Fruit fly (Drosophila melanogaster) whole organism, embryonic: ENCODE measurements around the gene CG42638.

Source experiments
- BtbVII ChIP-seq: fragments of 200-800 bp; sonication (Bioruptor generic); optimal IDR thresholded peaks from 3 replicates; lab custom pipeline; 2017; ENCODE audit warnings: missing biosample characterization, mild to moderate bottlenecking, missing genetic modification characterization
- CG10321 ChIP-seq: fragments of 200-800 bp; sonication (Bioruptor generic); IDR thresholded peaks from 2 replicates; pipeline ENCODE4 v1.3.6; 2022; ENCODE audit warnings: missing biosample characterization, missing genetic modification characterization
- CG11723 ChIP-seq: fragments of 200-800 bp; sonication (Bioruptor generic); optimal IDR thresholded peaks from 2 replicates; lab custom pipeline; 2017; ENCODE audit warnings: missing biosample characterization, mild to moderate bottlenecking, missing genetic modification characterization
- CG12236 ChIP-seq: fragments of 200-800 bp; sonication (Bioruptor generic); optimal IDR thresholded peaks from 2 replicates; lab custom pipeline; 2016; ENCODE audit warnings: missing biosample characterization, missing genetic modification characterization
- CG12769 ChIP-seq: fragments of 200-800 bp; sonication (Bioruptor generic); optimal IDR thresholded peaks from 2 replicates; lab custom pipeline; 2019; ENCODE audit warnings: missing biosample characterization, mild to moderate bottlenecking, missing genetic modification characterization, moderate library complexity
- CG13296 ChIP-seq: fragments of 200-800 bp; sonication (Bioruptor generic); optimal IDR thresholded peaks from 3 replicates; lab custom pipeline; 2018; ENCODE audit warnings: missing biosample characterization, mild to moderate bottlenecking, missing genetic modification characterization
- CG16813 ChIP-seq: fragments of 200-800 bp; sonication (Bioruptor generic); IDR thresholded peaks from 3 replicates; pipeline ENCODE4 v1.3.6; 2022; ENCODE audit warnings: missing biosample characterization, missing genetic modification characterization; ENCODE audit not compliant: partially characterized antibody
- CG17829 ChIP-seq: fragments of 200-800 bp; optimal IDR thresholded peaks from 2 replicates; lab custom pipeline; 2019; ENCODE audit warnings: missing biosample characterization, mild to moderate bottlenecking, missing genetic modification characterization, moderate library complexity
- CG2889 ChIP-seq: fragments of 200-800 bp; sonication (Bioruptor generic); IDR thresholded peaks from 3 replicates; pipeline ENCODE4 v1.3.6; 2022; ENCODE audit warnings: missing biosample characterization, missing genetic modification characterization
- CG30403 ChIP-seq: fragments of 200-800 bp; sonication (Bioruptor generic); optimal IDR thresholded peaks from 3 replicates; lab custom pipeline; 2016; ENCODE audit warnings: missing biosample characterization, missing genetic modification characterization
- CG30431 ChIP-seq: fragments of 200-800 bp; sonication (Bioruptor generic); optimal IDR thresholded peaks from 2 replicates; lab custom pipeline; 2017; ENCODE audit warnings: missing biosample characterization, missing genetic modification characterization
- CG32767 ChIP-seq: fragments of 200-800 bp; sonication (Bioruptor generic); IDR thresholded peaks from 2 replicates; pipeline ENCODE4 v1.3.6; 2022; ENCODE audit warnings: missing biosample characterization, missing genetic modification characterization
- CG3726 ChIP-seq: fragments of 200-800 bp; sonication (Bioruptor generic); IDR thresholded peaks from 3 replicates; pipeline ENCODE4, ENCODE4 v1.3.6; 2022; ENCODE audit warnings: missing biosample characterization, missing genetic modification characterization
- CG4404 ChIP-seq: fragments of 200-800 bp; sonication (Bioruptor generic); IDR thresholded peaks from 2 replicates; pipeline ENCODE4 v1.3.6; 2022; ENCODE audit warnings: missing biosample characterization, missing genetic modification characterization
- CG6854 ChIP-seq: fragments of 200-800 bp; sonication (Bioruptor generic); optimal IDR thresholded peaks from 3 replicates; lab custom pipeline; 2017; ENCODE audit warnings: missing biosample characterization, mild to moderate bottlenecking, missing genetic modification characterization
- CG7745 ChIP-seq: fragments of 200-800 bp; sonication (Bioruptor generic); optimal IDR thresholded peaks from 2 replicates; lab custom pipeline; 2018; ENCODE audit warnings: missing biosample characterization, mild to moderate bottlenecking, missing genetic modification characterization, moderate library complexity
- CG7786 ChIP-seq: fragments of 200-800 bp; sonication (Bioruptor generic); optimal IDR thresholded peaks from 2 replicates; lab custom pipeline; 2016; ENCODE audit warnings: missing biosample characterization, missing genetic modification characterization
- CG9932 ChIP-seq: fragments of 200-800 bp; sonication (Bioruptor generic); IDR thresholded peaks from 2 replicates; pipeline ENCODE4 v1.3.6; 2022; ENCODE audit warnings: missing biosample characterization, missing genetic modification characterization
- Deaf1 ChIP-seq: fragments of 200-800 bp; optimal IDR thresholded peaks from 3 replicates; lab custom pipeline; 2019; ENCODE audit warnings: missing biosample characterization, mild to moderate bottlenecking, missing genetic modification characterization, moderate library complexity
- Dek ChIP-seq: fragments of 200-800 bp; sonication (Bioruptor generic); optimal IDR thresholded peaks from 3 replicates; lab custom pipeline; 2019; ENCODE audit warnings: missing biosample characterization, mild to moderate bottlenecking, missing genetic modification characterization, moderate library complexity
- Dip3 ChIP-seq: fragments of 200-800 bp; sonication (Bioruptor generic); optimal IDR thresholded peaks from 3 replicates; lab custom pipeline; 2016; ENCODE audit warnings: missing biosample characterization, missing genetic modification characterization
- Dref ChIP-seq: fragments of 200-800 bp; sonication (Bioruptor generic); IDR thresholded peaks from 2 replicates; pipeline ENCODE4 v1.3.6; 2022; ENCODE audit warnings: missing biosample characterization, missing genetic modification characterization
- E2f2 ChIP-seq: fragments of 200-800 bp; sonication (Bioruptor generic); IDR thresholded peaks from 2 replicates; pipeline ENCODE4 v1.3.6; 2022; ENCODE audit warnings: missing biosample characterization, missing genetic modification characterization
- Ets97D ChIP-seq: fragments of 200-800 bp; sonication (Bioruptor generic); optimal IDR thresholded peaks from 3 replicates; lab custom pipeline; 2016; ENCODE audit warnings: missing biosample characterization, missing genetic modification characterization
- HHEX ChIP-seq: fragments of 200-800 bp; sonication (Bioruptor generic); optimal IDR thresholded peaks from 3 replicates; lab custom pipeline; 2017; ENCODE audit warnings: missing biosample characterization, mild to moderate bottlenecking, missing genetic modification characterization, missing genetic modification reagents
- HLH54F ChIP-seq: fragments of 200-800 bp; sonication (Bioruptor generic); optimal IDR thresholded peaks from 3 replicates; lab custom pipeline; 2016; ENCODE audit warnings: missing biosample characterization, missing genetic modification characterization
- MESR4 ChIP-seq: fragments of 200-800 bp; sonication (Bioruptor generic); optimal IDR thresholded peaks from 2 replicates; lab custom pipeline; 2018; ENCODE audit warnings: missing biosample characterization, mild to moderate bottlenecking, missing genetic modification characterization, moderate library complexity
- NFAT ChIP-seq: fragments of 200-800 bp; sonication (Bioruptor generic); IDR thresholded peaks from 2 replicates; pipeline ENCODE4 v1.3.6; 2022; ENCODE audit warnings: missing biosample characterization, missing genetic modification characterization
- Rfx ChIP-seq: fragments of 200-800 bp; sonication (Bioruptor generic); IDR thresholded peaks from 2 replicates; pipeline ENCODE4 v1.3.6; 2022; ENCODE audit warnings: missing biosample characterization, missing genetic modification characterization
- Six4 ChIP-seq: fragments of 200-800 bp; sonication (Bioruptor generic); optimal IDR thresholded peaks from 2 replicates; lab custom pipeline; 2016; ENCODE audit warnings: missing biosample characterization, missing genetic modification characterization
- Sry-δ ChIP-seq: fragments of 200-800 bp; sonication (Bioruptor generic); optimal IDR thresholded peaks from 2 replicates; lab custom pipeline; 2016; ENCODE audit warnings: missing biosample characterization, missing genetic modification characterization
- Taf1 ChIP-seq: fragments of 200-800 bp; sonication (Bioruptor generic); IDR thresholded peaks from 2 replicates; pipeline ENCODE4 v1.3.6; 2022; ENCODE audit warnings: missing biosample characterization, missing genetic modification characterization
- Usf ChIP-seq: fragments of 200-800 bp; sonication (Bioruptor generic); optimal IDR thresholded peaks from 2 replicates; lab custom pipeline; 2017; ENCODE audit warnings: missing genotype, missing biosample characterization, missing genetic modification characterization
- abd-A ChIP-seq: fragments of 200-800 bp; sonication (Bioruptor generic); optimal IDR thresholded peaks from 3 replicates; lab custom pipeline; 2019; ENCODE audit warnings: missing biosample characterization, mild to moderate bottlenecking, missing genetic modification characterization, moderate library complexity
- ara ChIP-seq: fragments of 200-800 bp; sonication (Bioruptor generic); IDR thresholded peaks from 2 replicates; pipeline ENCODE4 v1.3.6; 2022; ENCODE audit warnings: missing biosample characterization, missing genetic modification characterization
- bigmax ChIP-seq: fragments of 200-800 bp; sonication (Bioruptor generic); optimal IDR thresholded peaks from 2 replicates; lab custom pipeline; 2018; ENCODE audit warnings: missing biosample characterization, mild to moderate bottlenecking, missing genetic modification characterization
- croc ChIP-seq: fragments of 200-800 bp; sonication (Bioruptor generic); conservative IDR thresholded peaks from 3 replicates; pipeline ENCODE4 v1.3.6; 2022; ENCODE audit warnings: missing biosample characterization, missing genetic modification characterization
- dmrt11E ChIP-seq: fragments of 200-800 bp; sonication (Bioruptor generic); optimal IDR thresholded peaks from 3 replicates; lab custom pipeline; 2018; ENCODE audit warnings: missing biosample characterization, mild to moderate bottlenecking, missing genetic modification characterization, moderate library complexity
- ftz-f1 ChIP-seq: fragments of 200-800 bp; sonication (Bioruptor generic); optimal IDR thresholded peaks from 2 replicates; lab custom pipeline; 2016; ENCODE audit warnings: missing biosample characterization, missing genetic modification characterization
- gcm ChIP-seq: fragments of 200-800 bp; sonication (Bioruptor generic); optimal IDR thresholded peaks from 2 replicates; lab custom pipeline; 2019; ENCODE audit warnings: missing biosample characterization, mild to moderate bottlenecking, missing genetic modification characterization, moderate library complexity
- her ChIP-seq: fragments of 200-800 bp; sonication (Bioruptor generic); optimal IDR thresholded peaks from 2 replicates; lab custom pipeline; 2016; ENCODE audit warnings: missing biosample characterization, missing genetic modification characterization
- inv ChIP-seq: fragments of 200-800 bp; sonication (Bioruptor generic); IDR thresholded peaks from 2 replicates; pipeline ENCODE4 v1.3.6; 2022; ENCODE audit warnings: missing biosample characterization, missing genetic modification characterization; ENCODE audit not compliant: partially characterized antibody
- jing ChIP-seq: fragments of 200-800 bp; sonication (Bioruptor generic); optimal IDR thresholded peaks from 2 replicates; lab custom pipeline; 2018; ENCODE audit warnings: missing biosample characterization, mild to moderate bottlenecking, missing genetic modification characterization
- kah ChIP-seq: fragments of 200-800 bp; sonication (Bioruptor generic); optimal IDR thresholded peaks from 2 replicates; lab custom pipeline; 2018; ENCODE audit warnings: missing biosample characterization, mild to moderate bottlenecking, missing genetic modification characterization
- nau ChIP-seq: fragments of 200-800 bp; sonication (Bioruptor generic); optimal IDR thresholded peaks from 3 replicates; lab custom pipeline; 2017; ENCODE audit warnings: missing biosample characterization, mild to moderate bottlenecking, missing genetic modification characterization, missing genetic modification reagents
- oc ChIP-seq: fragments of 200-800 bp; sonication (Bioruptor generic); optimal IDR thresholded peaks from 2 replicates; lab custom pipeline; 2018; ENCODE audit warnings: missing biosample characterization, mild to moderate bottlenecking, missing genetic modification characterization, moderate library complexity
- p53 ChIP-seq: fragments of 200-800 bp; sonication (Bioruptor generic); optimal IDR thresholded peaks from 2 replicates; lab custom pipeline; 2016; ENCODE audit warnings: missing biosample characterization, missing genetic modification characterization
- tio ChIP-seq: fragments of 200-800 bp; sonication (Bioruptor generic); optimal IDR thresholded peaks from 2 replicates; lab custom pipeline; 2017; ENCODE audit warnings: missing biosample characterization, missing genetic modification characterization, inconsistent platforms

CG42638 gene

DNA sequence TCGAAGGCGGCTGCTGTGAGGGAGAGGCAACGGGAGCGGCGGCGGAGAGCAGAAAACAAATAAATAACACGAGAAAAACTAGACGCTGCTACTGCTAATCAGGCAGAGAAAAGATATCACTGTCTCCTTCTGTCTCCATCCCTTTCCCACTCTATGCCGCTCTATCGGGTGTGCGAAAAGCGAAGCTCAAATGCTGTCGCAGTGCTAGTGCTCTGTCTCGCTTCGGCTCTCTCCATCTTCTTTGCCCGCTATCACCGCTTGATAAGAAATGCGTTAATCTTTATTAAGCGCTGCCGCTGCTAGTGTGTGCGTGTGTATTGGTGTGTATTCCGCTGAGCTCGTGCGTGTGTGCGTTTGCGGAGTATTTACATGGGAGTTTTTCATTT is 42.1 kb upstream of the CG42638 start (continued):
- TF ChIP-seq Dip3 (GFP tag; lab: Kevin White, UChicago), result no peak
- TF ChIP-seq NFAT, result no peak
- peak; percentile 94 for TF ChIP-seq oc
- no peak for TF ChIP-seq CG11723 (GFP tag; lab: Kevin White, UChicago)
- peak; percentile 18 for TF ChIP-seq CG6854
- TF ChIP-seq, all 482 proteins: peak for 99

DNA sequence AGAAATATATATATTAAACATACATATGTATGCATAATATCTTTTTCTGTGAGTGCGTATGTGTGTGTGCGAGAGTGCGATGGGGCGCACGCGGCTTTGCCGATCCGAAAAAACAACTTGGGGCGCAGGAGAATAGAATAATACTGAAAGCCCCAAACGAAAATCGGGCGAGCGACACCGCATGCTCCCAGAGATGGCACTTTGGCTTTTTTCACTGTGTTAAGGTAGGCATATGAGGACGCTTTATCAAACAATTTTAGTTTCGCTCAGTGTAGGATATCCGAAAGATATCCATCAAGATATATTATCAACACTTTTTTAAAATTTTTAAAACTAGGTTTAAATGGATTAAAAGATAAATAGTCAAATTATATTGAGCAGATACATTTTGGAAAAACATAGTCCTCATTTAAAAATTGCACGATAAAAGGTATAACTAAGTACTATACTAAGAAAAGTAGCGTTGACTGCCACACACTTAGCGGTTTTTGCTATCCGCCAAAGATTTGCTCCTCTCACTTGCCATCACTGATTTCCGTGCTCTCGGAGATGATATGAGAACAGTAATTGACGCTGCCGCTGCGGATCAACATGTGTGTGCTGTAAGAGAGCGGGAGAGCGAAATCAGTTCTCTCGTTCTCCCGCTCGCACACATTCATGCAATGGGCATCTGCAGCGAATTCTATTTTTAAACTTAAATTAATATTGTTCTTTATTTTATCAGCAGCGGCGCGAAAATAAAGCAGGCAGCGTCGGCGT is 41.6 kb upstream of the CG42638 start:
- TF ChIP-seq jing (GFP tag; lab: Kevin White, UChicago), result peak; percentile 60
- TF ChIP-seq Sry-δ (GFP tag; lab: Kevin White, UChicago), result peak; percentile 34
- TF ChIP-seq CG10321, result no peak
- TF ChIP-seq CG30431 (GFP tag; lab: Kevin White, UChicago), result peak; percentile 47
- peak; percentile 56 for TF ChIP-seq Rfx
- peak; percentile 42; the same call in 1 of the 2 replicates for TF ChIP-seq ara (GFP tag; lab: Robert Waterston, UW)
- TF ChIP-seq HHEX, result peak; percentile 59
- no peak for TF ChIP-seq CG16813
- peak; percentile 3 for TF ChIP-seq nau
- TF ChIP-seq CG4404 (GFP tag; lab: Robert Waterston, UW), result peak; percentile 31; the same call in 1 of the 2 replicates
- 0 out of 2 replicates have a peak, but pooled peaks have one; percentile 24 for TF ChIP-seq CG32767 (GFP tag; lab: Robert Waterston, UW)
- no peak for TF ChIP-seq bigmax
- peak; percentile 66 for TF ChIP-seq tio (GFP tag; lab: Kevin White, UChicago)
- peak; percentile 62 for TF ChIP-seq CG7786 (GFP tag; lab: Kevin White, UChicago)
- TF ChIP-seq CG2889 (GFP tag; lab: Robert Waterston, UW), result no peak
- TF ChIP-seq her (GFP tag; lab: Kevin White, UChicago), result no peak
- peak; percentile 42 for TF ChIP-seq p53 (GFP tag; lab: Kevin White, UChicago)
- no peak for TF ChIP-seq inv (GFP tag; lab: Robert Waterston, UW)
- no peak for TF ChIP-seq gcm (GFP tag; lab: Kevin White, UChicago)
- TF ChIP-seq abd-A (tag; lab: Kevin White, UChicago), result peak; percentile 14
- TF ChIP-seq CG17829 (tag; lab: Kevin White, UChicago), result peak; percentile 47
- peak; percentile 17 for TF ChIP-seq Deaf1
- TF ChIP-seq Dref (GFP tag; lab: Robert Waterston, UW), result no peak
- peak; percentile 71 for TF ChIP-seq dmrt11E
- peak; percentile 57 for TF ChIP-seq HLH54F (GFP tag; lab: Kevin White, UChicago)
- TF ChIP-seq CG3726 (GFP tag; lab: Robert Waterston, UW), result 0 out of 3 replicates have a peak, but pooled peaks have one; percentile 52
- peak; percentile 17 for TF ChIP-seq E2f2 (GFP tag; lab: Robert Waterston, UW)
- TF ChIP-seq Ets97D (GFP tag; lab: Kevin White, UChicago), result peak; percentile 6
- no peak for TF ChIP-seq BtbVII (GFP tag; lab: Kevin White, UChicago)
- no peak for TF ChIP-seq CG12236 (GFP tag; lab: Kevin White, UChicago)
- TF ChIP-seq CG30403 (GFP tag; lab: Kevin White, UChicago), result peak; percentile 88
- TF ChIP-seq CG12769 (tag; lab: Kevin White, UChicago), result peak; percentile 9
- peak; percentile 73 for TF ChIP-seq Usf (GFP tag; lab: Kevin White, UChicago)
- TF ChIP-seq Dek, result peak; percentile 65
- peak; percentile 47; the same call in 1 of the 2 replicates for TF ChIP-seq Taf1 (GFP tag; lab: Robert Waterston, UW)
- TF ChIP-seq Six4 (GFP tag; lab: Kevin White, UChicago), result peak; percentile 51
- TF ChIP-seq CG13296, result peak; percentile 45
- TF ChIP-seq CG9932 (GFP tag; lab: Robert Waterston, UW), result peak; percentile 71
- TF ChIP-seq ftz-f1 (GFP tag; lab: Kevin White, UChicago), result no peak
- TF ChIP-seq kah, result peak; percentile 98
- TF ChIP-seq CG7745 (tag; lab: Kevin White, UChicago), result no peak
- no peak for TF ChIP-seq MESR4 (GFP tag; lab: Kevin White, UChicago)
- TF ChIP-seq croc (GFP tag; lab: Robert Waterston, UW), result peak; percentile 37; the same call in 2 of the 3 replicates
